Fruit fly (Drosophila melanogaster) whole organism, embryonic: ENCODE results near the gene CG15548.
A peak's percentile ranks its signal among the peaks of the same experiment; 100 is the strongest.

Experiments used
- Bteb2 ChIP-seq: fragments of 200-800 bp; sonication (Bioruptor generic); optimal IDR thresholded peaks from 2 replicates; lab custom pipeline; 2016; ENCODE audit warnings: missing biosample characterization, missing genetic modification characterization
- CG10321 ChIP-seq: fragments of 200-800 bp; sonication (Bioruptor generic); IDR thresholded peaks from 2 replicates; pipeline ENCODE4 v1.3.6; 2022; ENCODE audit warnings: missing biosample characterization, missing genetic modification characterization
- CG11085 ChIP-seq: fragments of 200-800 bp; sonication (Bioruptor generic); IDR thresholded peaks from 2 replicates; pipeline ENCODE4 v1.3.6; 2022; ENCODE audit warnings: missing biosample characterization, missing genetic modification characterization
- CG11504 ChIP-seq: fragments of 200-800 bp; sonication (Bioruptor generic); optimal IDR thresholded peaks from 3 replicates; lab custom pipeline; 2019; ENCODE audit warnings: missing biosample characterization, mild to moderate bottlenecking, missing genetic modification characterization, moderate library complexity
- CG12769 ChIP-seq: fragments of 200-800 bp; sonication (Bioruptor generic); optimal IDR thresholded peaks from 2 replicates; lab custom pipeline; 2019; ENCODE audit warnings: missing biosample characterization, mild to moderate bottlenecking, missing genetic modification characterization, moderate library complexity
- CG12942 ChIP-seq: fragments of 200-800 bp; sonication (Bioruptor generic); optimal IDR thresholded peaks from 3 replicates; lab custom pipeline; 2016; ENCODE audit warnings: missing biosample characterization, missing genetic modification characterization
- CG14050 ChIP-seq: fragments of 200-800 bp; sonication (Bioruptor generic); IDR thresholded peaks from 3 replicates; pipeline ENCODE4 v1.3.6; 2022; ENCODE audit warnings: missing biosample characterization, missing genetic modification characterization
- CG15011 ChIP-seq: fragments of 200-800 bp; sonication (Bioruptor generic); optimal IDR thresholded peaks from 3 replicates; lab custom pipeline; 2018; ENCODE audit warnings: missing biosample characterization, mild to moderate bottlenecking, missing genetic modification characterization
- CG15269 ChIP-seq: fragments of 200-800 bp; sonication (Bioruptor generic); optimal IDR thresholded peaks from 2 replicates; lab custom pipeline; 2018; ENCODE audit warnings: missing biosample characterization, mild to moderate bottlenecking, missing genetic modification characterization, moderate library complexity
- CG16815 ChIP-seq: fragments of 200-800 bp; sonication (Bioruptor generic); optimal IDR thresholded peaks from 3 replicates; lab custom pipeline; 2017; ENCODE audit warnings: missing biosample characterization, mild to moderate bottlenecking, missing genetic modification characterization
- CG17912 ChIP-seq: fragments of 200-800 bp; sonication (Bioruptor generic); optimal IDR thresholded peaks from 2 replicates; lab custom pipeline; 2018; ENCODE audit warnings: missing biosample characterization, mild to moderate bottlenecking, missing genetic modification characterization
- CG18011 ChIP-seq: fragments of 200-800 bp; sonication (Bioruptor generic); optimal IDR thresholded peaks from 2 replicates; lab custom pipeline; 2017; ENCODE audit warnings: missing biosample characterization, missing genetic modification characterization, mild to moderate bottlenecking, moderate library complexity, missing genotype
- CG18262 ChIP-seq: fragments of 200-800 bp; optimal IDR thresholded peaks from 3 replicates; lab custom pipeline; 2019; ENCODE audit warnings: missing biosample characterization, mild to moderate bottlenecking, missing genetic modification characterization, moderate library complexity
- CG1832 ChIP-seq: fragments of 200-800 bp; sonication (Bioruptor generic); optimal IDR thresholded peaks from 2 replicates; lab custom pipeline; 2017; ENCODE audit warnings: missing biosample characterization, mild to moderate bottlenecking, missing genetic modification characterization, inconsistent platforms
- CG2129 ChIP-seq: fragments of 200-800 bp; sonication (Bioruptor generic); IDR thresholded peaks from 2 replicates; pipeline ENCODE4 v1.3.6; 2022; ENCODE audit warnings: missing biosample characterization, missing genetic modification characterization; ENCODE audit not compliant: partially characterized antibody
- CG31365 ChIP-seq: fragments of 200-800 bp; sonication (Bioruptor generic); optimal IDR thresholded peaks from 2 replicates; lab custom pipeline; 2018; ENCODE audit warnings: missing biosample characterization, mild to moderate bottlenecking, missing genetic modification characterization
- CG5245 ChIP-seq: fragments of 200-800 bp; sonication (Bioruptor generic); optimal IDR thresholded peaks from 3 replicates; lab custom pipeline; 2016; ENCODE audit warnings: missing biosample characterization, missing genetic modification characterization
- CG8765 ChIP-seq: fragments of 200-800 bp; sonication (Bioruptor generic); IDR thresholded peaks from 2 replicates; pipeline ENCODE4 v1.3.6; 2022; ENCODE audit warnings: missing biosample characterization, missing genetic modification characterization
- CG9215 ChIP-seq: fragments of 200-800 bp; sonication (Bioruptor generic); IDR thresholded peaks from 2 replicates; pipeline ENCODE4 v1.3.6; 2022; ENCODE audit warnings: missing biosample characterization, missing genetic modification characterization
- CG9876 ChIP-seq: fragments of 200-800 bp; sonication (Bioruptor generic); optimal IDR thresholded peaks from 2 replicates; lab custom pipeline; 2016; ENCODE audit warnings: missing biosample characterization, missing genetic modification characterization
- D19A ChIP-seq: fragments of 200-800 bp; optimal IDR thresholded peaks from 3 replicates; lab custom pipeline; 2019; ENCODE audit warnings: missing biosample characterization, mild to moderate bottlenecking, missing genetic modification characterization, moderate library complexity
- D19B ChIP-seq: fragments of 200-800 bp; sonication (Bioruptor generic); optimal IDR thresholded peaks from 2 replicates; lab custom pipeline; 2017; ENCODE audit warnings: missing biosample characterization, mild to moderate bottlenecking, missing genetic modification characterization
- Dfd ChIP-seq, 2 experiments: fragments of >200 bp; optimal IDR thresholded peaks; 2 replicates each; lab custom pipeline; 2017; ENCODE audit warnings: missing biosample characterization in 2 of 2, missing genetic modification characterization in 2 of 2
- Dp ChIP-seq: fragments of 200-800 bp; sonication (Bioruptor generic); optimal IDR thresholded peaks from 2 replicates; lab custom pipeline; 2018; ENCODE audit warnings: missing biosample characterization, mild to moderate bottlenecking, missing genetic modification characterization, moderate library complexity
- Ets65A ChIP-seq: fragments of 200-800 bp; sonication (Bioruptor generic); peaks from one replicate; lab custom pipeline; 2016; ENCODE audit warnings: missing biosample characterization, missing genetic modification characterization
- Ets97D ChIP-seq: fragments of 200-800 bp; sonication (Bioruptor generic); optimal IDR thresholded peaks from 3 replicates; lab custom pipeline; 2016; ENCODE audit warnings: missing biosample characterization, missing genetic modification characterization
- H2.0 ChIP-seq: fragments of 200-800 bp; sonication (Bioruptor generic); IDR thresholded peaks from 2 replicates; pipeline ENCODE4 v1.3.6; 2022; ENCODE audit warnings: missing biosample characterization, missing genetic modification characterization
- HmgD ChIP-seq: fragments of 200-800 bp; sonication (Bioruptor generic); optimal IDR thresholded peaks from 3 replicates; lab custom pipeline; 2016; ENCODE audit warnings: missing biosample characterization, missing genetic modification characterization
- Med ChIP-seq: fragments of 200-800 bp; sonication (Bioruptor generic); peaks from one replicate; lab custom pipeline; 2016; ENCODE audit warnings: missing biosample characterization, missing genetic modification characterization, mild to moderate bottlenecking, inconsistent platforms, moderate library complexity
- Meics ChIP-seq: fragments of 200-800 bp; sonication (Bioruptor generic); optimal IDR thresholded peaks from 2 replicates; lab custom pipeline; 2017; ENCODE audit warnings: missing biosample characterization, mild to moderate bottlenecking, missing genetic modification characterization
- Nf-YC ChIP-seq: fragments of 200-800 bp; optimal IDR thresholded peaks from 3 replicates; lab custom pipeline; 2019; ENCODE audit warnings: missing biosample characterization, mild to moderate bottlenecking, missing genetic modification characterization, moderate library complexity
- Ptx1 ChIP-seq: fragments of 200-800 bp; sonication (Bioruptor generic); IDR thresholded peaks from 2 replicates; pipeline ENCODE4 v1.3.6; 2022; ENCODE audit warnings: missing biosample characterization, missing genetic modification characterization
- ap ChIP-seq: fragments of 200-800 bp; sonication (Bioruptor generic); IDR thresholded peaks from 2 replicates; pipeline ENCODE4 v1.3.6; 2022; ENCODE audit warnings: missing biosample characterization, missing genetic modification characterization
- crc ChIP-seq: fragments of 200-800 bp; sonication (Bioruptor generic); optimal IDR thresholded peaks from 2 replicates; lab custom pipeline; 2016; ENCODE audit warnings: missing biosample characterization, missing genetic modification characterization
- crol ChIP-seq: fragments of 200-800 bp; sonication (Bioruptor generic); IDR thresholded peaks from 2 replicates; pipeline ENCODE4 v1.3.6; 2022; ENCODE audit warnings: missing biosample characterization, missing genetic modification characterization
- gcm ChIP-seq: fragments of 200-800 bp; sonication (Bioruptor generic); optimal IDR thresholded peaks from 2 replicates; lab custom pipeline; 2019; ENCODE audit warnings: missing biosample characterization, mild to moderate bottlenecking, missing genetic modification characterization, moderate library complexity
- gem ChIP-seq: fragments of 200-800 bp; sonication (Bioruptor generic); optimal IDR thresholded peaks from 2 replicates; lab custom pipeline; 2019; ENCODE audit warnings: missing biosample characterization, mild to moderate bottlenecking, missing genetic modification characterization, moderate library complexity
- ind ChIP-seq: fragments of 200-800 bp; sonication (Bioruptor generic); optimal IDR thresholded peaks from 3 replicates; lab custom pipeline; 2016; ENCODE audit warnings: missing biosample characterization, missing genetic modification characterization
- jumu ChIP-seq: fragments of 200-800 bp; sonication (Bioruptor generic); optimal IDR thresholded peaks from 3 replicates; lab custom pipeline; 2016; ENCODE audit warnings: missing biosample characterization, missing genetic modification characterization
- lilli ChIP-seq: fragments of 200-800 bp; sonication (Bioruptor generic); optimal IDR thresholded peaks from 3 replicates; lab custom pipeline; 2016; ENCODE audit warnings: missing biosample characterization, missing genetic modification characterization
- mam ChIP-seq: fragments of 200-800 bp; sonication (Bioruptor generic); optimal IDR thresholded peaks from 3 replicates; lab custom pipeline; 2016; ENCODE audit warnings: missing biosample characterization, missing genetic modification characterization
- org-1 ChIP-seq: fragments of 200-800 bp; sonication (Bioruptor generic); optimal IDR thresholded peaks from 2 replicates; lab custom pipeline; 2017; ENCODE audit warnings: missing biosample characterization, missing genetic modification characterization
- sd ChIP-seq: fragments of 200-800 bp; sonication (Bioruptor generic); optimal IDR thresholded peaks from 3 replicates; lab custom pipeline; 2018; ENCODE audit warnings: missing biosample characterization, mild to moderate bottlenecking, missing genetic modification characterization, moderate library complexity
- sna ChIP-seq: fragments of 200-800 bp; sonication (Bioruptor generic); IDR thresholded peaks from 2 replicates; pipeline ENCODE4 v1.3.6; 2022; ENCODE audit warnings: missing biosample characterization, missing genetic modification characterization; ENCODE audit not compliant: partially characterized antibody
- sug ChIP-seq: fragments of 200-800 bp; optimal IDR thresholded peaks from 2 replicates; lab custom pipeline; 2019; ENCODE audit warnings: missing biosample characterization, mild to moderate bottlenecking, missing genetic modification characterization, moderate library complexity
- twi ChIP-seq: fragments of 200-800 bp; optimal IDR thresholded peaks from 2 replicates; lab custom pipeline; 2019; ENCODE audit warnings: missing biosample characterization, mild to moderate bottlenecking, missing genetic modification characterization, moderate library complexity
- vnd ChIP-seq: fragments of 200-800 bp; sonication (Bioruptor generic); IDR thresholded peaks from 3 replicates; pipeline ENCODE4 v1.3.6; 2022; ENCODE audit warnings: missing biosample characterization, missing genetic modification characterization; ENCODE audit not compliant: partially characterized antibody
- zf30C ChIP-seq: fragments of 200-800 bp; sonication (Bioruptor generic); optimal IDR thresholded peaks from 3 replicates; lab custom pipeline; 2018; ENCODE audit warnings: missing biosample characterization, mild to moderate bottlenecking, missing genetic modification characterization
- zfh2 ChIP-seq: fragments of 200-800 bp; sonication (Bioruptor generic); optimal IDR thresholded peaks from 2 replicates; lab custom pipeline; 2016; ENCODE audit warnings: missing biosample characterization, missing genetic modification characterization

The CG15548 gene

dm6 chr3R:30940234-30940633 lies 19.3 kb upstream of the CG15548 start (continued):
- TF ChIP-seq gem (tag; lab: Kevin White, UChicago): no peak
- TF ChIP-seq CG31365: no peak
- no peak for TF ChIP-seq CG15011 (GFP tag; lab: Kevin White, UChicago)
- TF ChIP-seq zfh2 (GFP tag; lab: Kevin White, UChicago): no peak
- no peak for TF ChIP-seq gcm (GFP tag; lab: Kevin White, UChicago)
- peak; percentile 59 for TF ChIP-seq sd (tag; lab: Kevin White, UChicago)
- TF ChIP-seq ind: no peak
- peak; percentile 46; the same call in 1 of the 2 replicates for TF ChIP-seq Ptx1 (GFP tag; lab: Robert Waterston, UW)
- TF ChIP-seq CG12769 (tag; lab: Kevin White, UChicago): peak; percentile 9
- no peak for TF ChIP-seq lilli (GFP tag; lab: Kevin White, UChicago)
- TF ChIP-seq CG1832 (GFP tag; lab: Kevin White, UChicago): peak; percentile 59
- TF ChIP-seq Meics: no peak
- no peak for TF ChIP-seq Ets97D (GFP tag; lab: Kevin White, UChicago)
- no peak for TF ChIP-seq HmgD (GFP tag; lab: Kevin White, UChicago)
- TF ChIP-seq CG12942 (GFP tag; lab: Kevin White, UChicago): no peak
- peak; percentile 63 for TF ChIP-seq Nf-YC (tag; lab: Kevin White, UChicago)
- TF ChIP-seq Dfd (GFP tag; optimal IDR thresholded peaks at IDR 0.05; lab: Kevin White, UChicago): no peak
- no peak for TF ChIP-seq CG18262 (tag; lab: Kevin White, UChicago)
- no peak for TF ChIP-seq D19B (GFP tag; lab: Kevin White, UChicago)
- TF ChIP-seq crc: no peak
- 0 out of 2 replicates have a peak, but pooled peaks have one; percentile 26 for TF ChIP-seq CG11085 (GFP tag; lab: Robert Waterston, UW)
- TF ChIP-seq CG14050 (GFP tag; lab: Robert Waterston, UW): no peak
- TF ChIP-seq CG9215 (GFP tag; lab: Robert Waterston, UW): no peak
- no peak for TF ChIP-seq H2.0
- no peak for TF ChIP-seq sug (tag; lab: Kevin White, UChicago)
- no peak for TF ChIP-seq mam
- no peak for TF ChIP-seq CG16815 (GFP tag; lab: Kevin White, UChicago)
- TF ChIP-seq crol (GFP tag; lab: Robert Waterston, UW): 0 out of 2 replicates have a peak, but pooled peaks have one; percentile 25
- TF ChIP-seq CG9876 (GFP tag; lab: Kevin White, UChicago): no peak
- TF ChIP-seq Ets65A (GFP tag; lab: Kevin White, UChicago): peak; percentile 22
- TF ChIP-seq CG18011 (GFP tag; lab: Kevin White, UChicago): no peak
- no peak for TF ChIP-seq twi (tag; lab: Kevin White, UChicago)
- TF ChIP-seq CG2129 (GFP tag; lab: Robert Waterston, UW): no peak
- TF ChIP-seq D19A (tag; lab: Kevin White, UChicago): no peak
- no peak for TF ChIP-seq CG5245 (GFP tag; lab: Kevin White, UChicago)
- no peak for TF ChIP-seq CG15269
- TF ChIP-seq jumu (GFP tag; lab: Kevin White, UChicago): no peak
- TF ChIP-seq zf30C (GFP tag; lab: Kevin White, UChicago): no peak
- no peak for TF ChIP-seq Bteb2
- TF ChIP-seq sna (GFP tag; lab: Robert Waterston, UW): no peak
- TF ChIP-seq CG17912 (GFP tag; lab: Kevin White, UChicago): no peak
- TF ChIP-seq ap (GFP tag; lab: Robert Waterston, UW): no peak
- peak; percentile 11 for TF ChIP-seq Med
- no peak for TF ChIP-seq CG11504 (tag; lab: Kevin White, UChicago)
- no peak for TF ChIP-seq CG8765 (GFP tag; lab: Robert Waterston, UW)
- TF ChIP-seq org-1 (GFP tag; lab: Kevin White, UChicago): no peak
- TF ChIP-seq Dp (GFP tag; lab: Kevin White, UChicago): no peak
- no peak for TF ChIP-seq vnd (GFP tag; lab: Robert Waterston, UW)
- TF ChIP-seq CG10321: peak; percentile 62; the same call in 1 of the 2 replicates
